Worm (Caenorhabditis elegans) whole organism, L4 larva: ENCODE measurements around the gene clec-85.

Experiments
- ceh-28 ChIP-seq: fragments of 150-350 bp; optimal IDR thresholded peaks from 2 replicates; lab custom pipeline; 2014; ENCODE audit warnings: missing biosample characterization, missing genetic modification reagents, missing genetic modification characterization
- nhr-25 ChIP-seq: sonication (generic microtip); optimal IDR thresholded peaks from 2 replicates; lab custom pipeline; 2017; ENCODE audit warnings: missing genetic modification characterization, mild to moderate bottlenecking, missing compliant biosample characterization, antibody characterized with exemption, moderate library complexity, borderline replicate concordance; ENCODE audit not compliant: insufficient read depth

DNA sequence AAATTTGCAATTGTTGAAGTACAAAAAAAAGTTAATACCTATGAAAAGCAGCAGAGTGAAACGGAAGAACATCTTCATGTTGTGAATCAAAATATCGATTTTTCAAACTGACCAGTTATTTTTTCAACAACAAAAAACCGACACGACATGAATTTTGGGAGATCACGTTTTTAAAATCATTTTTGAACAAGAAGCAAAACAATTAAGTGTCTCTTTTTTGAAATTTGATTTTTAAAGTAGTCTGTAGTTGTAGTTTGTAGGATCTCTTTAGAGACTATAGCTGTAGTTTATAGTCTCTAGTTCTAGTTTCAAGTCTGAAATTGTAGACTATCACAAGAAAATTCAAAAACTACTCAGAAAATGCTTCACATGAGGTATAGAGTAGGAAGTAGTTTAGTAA lies 6.8 kb upstream of the clec-85 start, which contains the start of gene Y54G2A.15:
- no peak for TF ChIP-seq ceh-28 (tag; lab: Kevin White, UChicago)
- no peak for TF ChIP-seq nhr-25 (tag; lab: Kevin White, UChicago)
